Fruit fly (Drosophila melanogaster): Measurements from ENCODE around the gene disco-r.

disco-r gene

dm6 chrX:16091431-16091990 lies 57.3 kb downstream of the disco-r start, which contains the start of gene Tob (continued):
- TF ChIP-seq CG13287 (GFP tag; IDR thresholded peaks at IDR 0.05; ENCODE audit: partially characterized antibody) (peak; percentile 43; the same call in 1 of the 2 replicates), CG11723 (GFP tag; optimal IDR thresholded peaks at IDR 0.05) (no peak), knrl (GFP tag; IDR thresholded peaks at IDR 0.05; ENCODE audit: partially characterized antibody) (0 out of 3 replicates have a peak, but pooled peaks have one; percentile 34), CG7556 (GFP tag; optimal IDR thresholded peaks at IDR 0.05) (peak; percentile 1), B-H2 (GFP tag; optimal IDR thresholded peaks at IDR 0.05) (peak; percentile 1), H2.0 (GFP tag; IDR thresholded peaks at IDR 0.05) (peak; percentile 21; the same call in 1 of the 2 replicates), Hsf (GFP tag; optimal IDR thresholded peaks at IDR 0.05) (peak; percentile 12), pros (GFP tag; optimal IDR thresholded peaks at IDR 0.05) (peak; percentile 24), Nf-YB (GFP tag; optimal IDR thresholded peaks at IDR 0.05) (peak; percentile 3)

DNA sequence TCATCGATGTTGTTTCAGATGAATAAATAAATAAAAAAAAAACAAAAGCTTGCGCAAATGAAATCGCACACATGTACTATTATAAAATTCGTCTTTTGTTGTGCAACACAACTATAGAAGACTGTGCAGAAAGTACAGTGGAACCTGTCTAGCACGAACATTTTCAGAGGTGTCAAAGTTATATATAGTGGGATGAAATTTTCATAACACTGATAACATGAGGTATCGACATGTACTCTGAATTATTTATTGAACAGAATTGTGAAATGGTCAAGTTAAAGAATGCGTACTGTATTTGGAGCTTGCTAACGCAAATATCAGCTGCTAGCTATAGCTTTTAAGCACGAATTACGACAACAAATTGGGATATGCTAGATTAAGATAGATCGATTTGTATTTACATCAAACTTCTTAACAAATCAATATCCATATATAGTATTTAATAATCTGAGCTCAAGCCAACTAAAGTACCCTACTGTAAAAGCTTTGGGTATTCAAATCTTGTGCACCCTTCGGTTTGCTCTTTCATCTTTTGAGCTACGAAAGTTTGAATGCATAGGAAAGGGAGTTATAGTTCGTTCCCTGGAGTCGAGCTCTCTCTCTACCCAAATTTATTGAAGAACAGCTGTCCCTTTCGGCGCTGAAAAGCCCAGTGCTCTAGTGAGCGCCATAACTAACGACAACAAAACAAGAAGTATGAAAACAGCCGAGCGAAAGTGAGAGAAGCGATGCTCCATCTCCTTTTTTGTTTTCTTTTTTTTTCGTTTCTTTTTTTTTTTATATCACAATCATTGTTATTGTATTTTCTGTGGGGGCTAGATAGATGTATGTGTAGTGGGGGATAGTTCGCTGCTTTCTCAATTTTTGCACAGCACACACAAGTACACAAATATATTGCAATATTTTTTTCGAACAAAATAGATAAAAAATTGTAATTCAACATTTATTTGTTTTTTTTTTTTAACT lies 58.3 kb downstream of the disco-r start:
- TF ChIP-seq CG30020 (tag; optimal IDR thresholded peaks at IDR 0.05) (peak; percentile 41), Elba2 (GFP tag; optimal IDR thresholded peaks at IDR 0.05) (no peak), CG8281 (tag; optimal IDR thresholded peaks at IDR 0.05) (peak; percentile 74), Tbp (GFP tag; optimal IDR thresholded peaks at IDR 0.05) (no peak), Eip74EF (GFP tag; optimal IDR thresholded peaks at IDR 0.05) (peak in 1 of 2 experiments; percentile 78), CG6791 (GFP tag; IDR thresholded peaks at IDR 0.05; ENCODE audit: partially characterized antibody) (no peak), tna (GFP tag; IDR thresholded peaks at IDR 0.05; ENCODE audit: partially characterized antibody) (no peak), bbx (GFP tag; IDR thresholded peaks at IDR 0.05; ENCODE audit: partially characterized antibody) (no peak), CG12744 (GFP tag; optimal IDR thresholded peaks at IDR 0.05) (peak; percentile 88), Lpt (GFP tag; optimal IDR thresholded peaks at IDR 0.05) (no peak), MBD-R2 (GFP tag; IDR thresholded peaks at IDR 0.05) (peak; percentile 81), CG6272 (GFP tag; IDR thresholded peaks at IDR 0.05) (peak; percentile 68), slou (GFP tag; optimal IDR thresholded peaks at IDR 0.05) (peak; percentile 71), insv (GFP tag; optimal IDR thresholded peaks at IDR 0.05) (peak in 1 of 2 experiments; percentile 54), CG11560 (tag; IDR thresholded peaks at IDR 0.05) (peak; percentile 71), Trl (optimal IDR thresholded peaks at IDR 0.05) (peak in 1 of 2 experiments; percentile 10), Trl (GFP tag; optimal IDR thresholded peaks at IDR 0.05) (peak; percentile 89), CG31441 (GFP tag; IDR thresholded peaks at IDR 0.05) (peak; percentile 80), Ssrp (tag; optimal IDR thresholded peaks at IDR 0.05) (peak; percentile 76), grn (GFP tag; optimal IDR thresholded peaks at IDR 0.05) (no peak), CG1233 (GFP tag; optimal IDR thresholded peaks at IDR 0.05) (peak; percentile 90), Drgx (GFP tag; IDR thresholded peaks at IDR 0.05) (peak; percentile 88), sim (GFP tag; IDR thresholded peaks at IDR 0.05) (no peak), emc (GFP tag; optimal IDR thresholded peaks at IDR 0.05) (peak; percentile 84), CG2199 (GFP tag; IDR thresholded peaks at IDR 0.05) (peak; percentile 49; the same call in 1 of the 3 replicates), Ptx1 (GFP tag; IDR thresholded peaks at IDR 0.05) (peak; percentile 89), cad (GFP tag; optimal IDR thresholded peaks at IDR 0.05) (no peak), Abd-B (GFP tag; optimal IDR thresholded peaks at IDR 0.05) (peak; percentile 78), Lim3 (GFP tag; IDR thresholded peaks at IDR 0.05) (peak; percentile 70; the same call in 1 of the 2 replicates), Meics (GFP tag; optimal IDR thresholded peaks at IDR 0.05) (peak; percentile 91), Six4 (GFP tag; optimal IDR thresholded peaks at IDR 0.05) (peak; percentile 87), lilli (GFP tag; optimal IDR thresholded peaks at IDR 0.05) (peak; percentile 94), Lhr (GFP tag; optimal IDR thresholded peaks at IDR 0.05) (peak; percentile 35), CG6854 (GFP tag; optimal IDR thresholded peaks at IDR 0.05) (peak; percentile 86), CG34376 (GFP tag; optimal IDR thresholded peaks at IDR 0.05) (peak; percentile 86), h (optimal IDR thresholded peaks at IDR 0.05) (no peak), CG7987 (GFP tag; optimal IDR thresholded peaks at IDR 0.05) (peak; percentile 74), bcd (GFP tag; optimal IDR thresholded peaks at IDR 0.05) (peak; percentile 89)

All from whole organism, embryonic.